Worm (Caenorhabditis elegans) whole organism, L4 larva: ENCODE results near the gene ncx-7.
A peak's percentile ranks its signal among the peaks of the same experiment; 100 is the strongest.

Experiments used
- F26F4.8 ChIP-seq: fragments of 200-800 bp; sonication (Bioruptor generic); conservative IDR thresholded peaks from 2 replicates; pipeline ENCODE4 v1.3.6; 2022; ENCODE audit warnings: missing genetic modification characterization, missing compliant biosample characterization
- F44E2.7 ChIP-seq: fragments of 200-800 bp; sonication (Bioruptor generic); IDR thresholded peaks from 2 replicates; pipeline ENCODE4 v2.1.2; 2022; ENCODE audit warnings: missing genetic modification characterization, missing compliant biosample characterization
- R02D3.7 ChIP-seq: fragments of 150-350 bp; sonication (generic microtip); optimal IDR thresholded peaks from 3 replicates; lab custom pipeline; 2014; ENCODE audit warnings: missing biosample characterization, missing genetic modification characterization
- T26A8.4 ChIP-seq: fragments of 200-800 bp; sonication (Bioruptor generic); IDR thresholded peaks from 2 replicates; pipeline ENCODE4 v1.3.6; 2022; ENCODE audit warnings: missing genetic modification characterization, missing compliant biosample characterization
- Y105C5A.15 ChIP-seq: fragments of 200-800 bp; sonication (Bioruptor generic); IDR thresholded peaks from 2 replicates; pipeline ENCODE4 v1.3.6; 2022; ENCODE audit warnings: missing genetic modification characterization, missing compliant biosample characterization
- Y5F2A.4 ChIP-seq: fragments of 200-800 bp; sonication (Bioruptor generic); optimal IDR thresholded peaks from 2 replicates; lab custom pipeline; 2018; ENCODE audit warnings: mild to moderate bottlenecking, missing genetic modification characterization, missing compliant biosample characterization
- ZK337.2 ChIP-seq: fragments of 200-800 bp; sonication (Bioruptor generic); IDR thresholded peaks from 2 replicates; pipeline ENCODE4 v1.3.6; 2022; ENCODE audit warnings: missing genetic modification reagents, missing genetic modification characterization, missing compliant biosample characterization
- aha-1 ChIP-seq: fragments of 150-350 bp; peaks from one replicate; lab custom pipeline; 2014; ENCODE audit warnings: missing biosample characterization, missing genetic modification characterization
- arid-1 ChIP-seq: fragments of 200-800 bp; sonication (Bioruptor generic); conservative IDR thresholded peaks from 2 replicates; pipeline ENCODE4 v1.3.6; 2022; ENCODE audit warnings: missing genetic modification reagents, missing genetic modification characterization, missing compliant biosample characterization
- ces-1 ChIP-seq: fragments of 150-350 bp; sonication (generic microtip); optimal IDR thresholded peaks from 4 replicates; lab custom pipeline; 2014; ENCODE audit warnings: missing biosample characterization, missing genetic modification reagents, missing genetic modification characterization
- ctbp-1 ChIP-seq: fragments of 200-800 bp; sonication (Bioruptor generic); IDR thresholded peaks from 2 replicates; pipeline ENCODE4 v1.3.6; 2022; ENCODE audit warnings: missing genetic modification reagents, missing genetic modification characterization, missing compliant biosample characterization
- daf-16 ChIP-seq, 3 experiments: sonication (generic microtip); optimal IDR thresholded peaks; 2 replicates each; lab custom pipeline; 2016 to 2017; ENCODE audit warnings: missing genetic modification characterization in 3 of 3, missing genetic modification reagents in 3 of 3, mild to moderate bottlenecking in 2 of 3, missing compliant biosample characterization in 2 of 3, missing biosample characterization in 1 of 3, moderate library complexity in 1 of 3
- daf-19 ChIP-seq: fragments of 200-800 bp; sonication (Bioruptor generic); conservative IDR thresholded peaks from 2 replicates; pipeline ENCODE4 v1.3.6; 2022; ENCODE audit warnings: missing genetic modification characterization, missing compliant biosample characterization
- dmd-8 ChIP-seq: fragments of 200-800 bp; sonication (Bioruptor generic); IDR thresholded peaks from 2 replicates; pipeline ENCODE4 v1.3.6; 2022; ENCODE audit warnings: missing genetic modification characterization, missing compliant biosample characterization
- dve-1 ChIP-seq: sonication (generic microtip); optimal IDR thresholded peaks from 2 replicates; lab custom pipeline; 2017; ENCODE audit warnings: antibody characterized with exemption, mild to moderate bottlenecking, missing genetic modification characterization, missing compliant biosample characterization; ENCODE audit not compliant: insufficient read depth
- egl-27 ChIP-seq: sonication (generic microtip); optimal IDR thresholded peaks from 3 replicates; lab custom pipeline; 2017; ENCODE audit warnings: missing biosample characterization, missing genetic modification reagents, missing genetic modification characterization
- fos-1 ChIP-seq: fragments of 150-350 bp; optimal IDR thresholded peaks from 2 replicates; lab custom pipeline; 2014; ENCODE audit warnings: missing biosample characterization, missing genetic modification characterization
- hlh-11 ChIP-seq: fragments of 200-800 bp; sonication (Bioruptor generic); optimal IDR thresholded peaks from 2 replicates; lab custom pipeline; 2018; ENCODE audit warnings: mild to moderate bottlenecking, missing genetic modification characterization, missing compliant biosample characterization
- hmg-1.1 ChIP-seq: fragments of 200-800 bp; sonication (Bioruptor generic); IDR thresholded peaks from 2 replicates; pipeline ENCODE4 v1.3.6; 2022; ENCODE audit warnings: missing genetic modification reagents, missing genetic modification characterization, missing compliant biosample characterization
- lin-1 ChIP-seq: fragments of 200-800 bp; sonication (Bioruptor generic); IDR thresholded peaks from 2 replicates; pipeline ENCODE4 v1.3.6; 2022; ENCODE audit warnings: missing genetic modification reagents, missing genetic modification characterization, missing compliant biosample characterization
- lin-13 ChIP-seq: fragments of 150-350 bp; optimal IDR thresholded peaks from 2 replicates; lab custom pipeline; 2014; ENCODE audit warnings: missing biosample characterization, missing genetic modification reagents, missing genetic modification characterization
- lin-38 ChIP-seq: fragments of 200-800 bp; sonication (Bioruptor generic); IDR thresholded peaks from 2 replicates; pipeline ENCODE4 v1.3.6; 2022; ENCODE audit warnings: missing genetic modification reagents, missing genetic modification characterization, missing compliant biosample characterization
- lsy-2 ChIP-seq, 2 experiments: fragments of 150-350 bp in 1 of 2; sonication (generic microtip) in 1 of 2; optimal IDR thresholded peaks; 2 replicates each; lab custom pipeline; 2014 to 2017; ENCODE audit warnings: missing biosample characterization in 2 of 2, missing genetic modification characterization in 2 of 2
- madf-9 ChIP-seq: fragments of 200-800 bp; sonication (Bioruptor generic); conservative IDR thresholded peaks from 2 replicates; pipeline ENCODE4 v1.3.6; 2022; ENCODE audit warnings: missing genetic modification reagents, missing genetic modification characterization, missing compliant biosample characterization
- mdl-1 ChIP-seq, 2 experiments: fragments of 150-350 bp in 1 of 2; sonication (generic microtip) in 1 of 2; optimal IDR thresholded peaks; 2 replicates each; lab custom pipeline; 2014 to 2017; ENCODE audit warnings: missing biosample characterization in 2 of 2, missing genetic modification characterization in 2 of 2
- mxl-2 ChIP-seq: fragments of 200-800 bp; sonication (Bioruptor generic); conservative IDR thresholded peaks from 2 replicates; pipeline ENCODE4 v1.3.6; 2022; ENCODE audit warnings: missing genetic modification reagents, missing genetic modification characterization, missing compliant biosample characterization
- mxl-3 ChIP-seq: fragments of 200-800 bp; sonication (Bioruptor generic); optimal IDR thresholded peaks from 2 replicates; lab custom pipeline; 2018; ENCODE audit warnings: mild to moderate bottlenecking, missing genetic modification characterization, missing compliant biosample characterization
- nhr-11 ChIP-seq: fragments of 150-350 bp; optimal IDR thresholded peaks from 2 replicates; lab custom pipeline; 2014; ENCODE audit warnings: missing biosample characterization, missing genetic modification characterization
- nhr-237 ChIP-seq: sonication (generic microtip); optimal IDR thresholded peaks from 2 replicates; lab custom pipeline; 2017; ENCODE audit warnings: missing biosample characterization, missing genetic modification characterization
- nhr-28 ChIP-seq: fragments of 150-350 bp; optimal IDR thresholded peaks from 2 replicates; lab custom pipeline; 2014; ENCODE audit warnings: missing biosample characterization, missing genetic modification characterization
- pqm-1 ChIP-seq: sonication (generic microtip); optimal IDR thresholded peaks from 2 replicates; lab custom pipeline; 2017; ENCODE audit warnings: missing biosample characterization, missing genetic modification characterization
- set-16 ChIP-seq: fragments of 200-800 bp; sonication (Bioruptor generic); IDR thresholded peaks from 2 replicates; pipeline ENCODE4 v1.3.6; 2022; ENCODE audit warnings: missing genetic modification reagents, missing genetic modification characterization, missing compliant biosample characterization
- snpc-1.2 ChIP-seq: fragments of 200-800 bp; sonication (Bioruptor generic); IDR thresholded peaks from 2 replicates; pipeline ENCODE4 v1.3.6; 2022; ENCODE audit warnings: missing genetic modification reagents, missing genetic modification characterization, missing compliant biosample characterization
- snpc-4 ChIP-seq: fragments of 150-350 bp; optimal IDR thresholded peaks from 2 replicates; lab custom pipeline; 2014; ENCODE audit warnings: missing biosample characterization, missing genetic modification characterization
- tag-97 ChIP-seq: fragments of 200-800 bp; sonication (Bioruptor generic); IDR thresholded peaks from 2 replicates; pipeline ENCODE4 v1.3.6; 2022; ENCODE audit warnings: missing genetic modification characterization, missing compliant biosample characterization
- unc-39 ChIP-seq: sonication (generic microtip); optimal IDR thresholded peaks from 2 replicates; lab custom pipeline; 2017; ENCODE audit warnings: missing biosample characterization, missing genetic modification characterization
- unc-62 ChIP-seq, 3 experiments: fragments of 150-350 bp in 1 of 3; sonication (generic microtip); optimal IDR thresholded peaks in 2 of 3; peaks in 1 of 3; 1 replicate in 1 of 3; 2 replicates in 2 of 3; lab custom pipeline; 2014 to 2017; ENCODE audit warnings: missing biosample characterization in 3 of 3, missing genetic modification characterization in 3 of 3, missing genetic modification reagents in 3 of 3, missing genotype in 1 of 3
- zip-2 ChIP-seq: fragments of 150-350 bp; optimal IDR thresholded peaks from 2 replicates; lab custom pipeline; 2014; ENCODE audit warnings: missing biosample characterization, missing genetic modification characterization
- ztf-11 ChIP-seq: fragments of 150-350 bp; optimal IDR thresholded peaks from 2 replicates; lab custom pipeline; 2014; ENCODE audit warnings: missing biosample characterization, missing genetic modification characterization
- ztf-7 ChIP-seq: fragments of 150-350 bp; optimal IDR thresholded peaks from 2 replicates; lab custom pipeline; 2014; ENCODE audit warnings: missing biosample characterization, missing genetic modification characterization

ncx-7 gene

DNA sequence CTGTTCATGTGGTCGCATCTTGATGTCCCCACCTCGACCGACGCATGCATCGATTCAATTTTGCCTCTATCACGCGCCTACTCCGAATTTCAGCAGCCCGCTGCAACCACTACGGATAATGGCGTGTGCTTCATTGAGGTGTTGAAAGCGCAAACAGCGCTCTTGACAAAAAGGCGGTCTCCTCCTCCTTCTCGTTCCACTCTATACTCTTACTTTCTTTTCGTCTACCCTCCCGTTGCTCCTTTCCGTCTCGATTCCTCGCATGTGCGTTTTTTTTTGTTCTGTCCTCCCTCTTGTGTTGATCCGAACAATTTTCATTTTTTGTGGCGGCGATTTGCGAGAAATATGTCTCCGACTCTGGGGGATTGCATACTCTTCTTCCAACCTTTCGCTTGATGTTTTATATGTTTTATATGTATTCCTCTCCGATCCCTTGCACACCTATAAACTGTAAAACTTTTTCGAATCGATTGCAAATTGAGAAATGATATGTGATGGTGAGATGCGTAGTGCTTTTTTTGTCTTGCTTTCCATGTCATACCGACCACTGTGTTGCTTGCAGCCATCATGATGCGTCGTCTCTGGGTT is 17.3 kb downstream of the ncx-7 start (continued):
- TF ChIP-seq daf-16 (GFP tag; optimal IDR thresholded peaks at IDR 0.05; lab: Kevin White, UChicago) (no peak), daf-16 (tag; optimal IDR thresholded peaks at IDR 0.05; lab: Kevin White, UChicago) (peak; percentile 20), unc-62 (GFP tag; optimal IDR thresholded peaks at IDR 0.05 in 1 of 2; lab: Kevin White, UChicago) (peak in 1 of 2 experiments; percentile 38), unc-62 (tag; optimal IDR thresholded peaks at IDR 0.05; lab: Kevin White, UChicago) (no peak), aha-1 (tag; lab: Kevin White, UChicago) (peak; percentile 72), nhr-237 (no peak)

DNA sequence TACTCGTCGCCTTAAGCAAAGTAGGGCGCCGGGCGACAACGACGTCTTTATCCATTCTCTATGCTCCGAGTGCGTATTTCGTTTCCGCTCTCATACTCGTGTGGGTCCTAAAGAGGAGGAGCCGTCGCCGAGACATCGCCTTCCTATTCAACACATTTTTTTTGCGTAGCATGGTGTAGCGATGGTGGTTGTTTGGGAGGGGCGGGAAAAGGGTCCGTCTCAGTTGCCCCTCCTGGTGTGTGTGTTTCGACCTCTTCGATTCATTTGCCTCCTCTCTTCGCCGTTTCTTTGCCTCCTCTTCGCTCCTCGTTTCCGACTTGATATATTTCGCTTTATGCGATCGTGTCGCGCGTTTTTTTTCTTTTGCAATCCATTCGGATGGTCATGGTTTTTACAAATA is 18.3 kb downstream of the ncx-7 start:
- TF ChIP-seq zip-2 (tag; lab: Kevin White, UChicago) (no peak), hmg-1.1 (GFP tag; lab: Robert Waterston, UW) (peak; percentile 58), unc-62 (GFP tag; optimal IDR thresholded peaks at IDR 0.05 in 1 of 2; lab: Kevin White, UChicago) (peak in 1 of 2 experiments; percentile 89), unc-62 (tag; optimal IDR thresholded peaks at IDR 0.05; lab: Kevin White, UChicago) (no peak), Y105C5A.15 (GFP tag; lab: Robert Waterston, UW) (no peak), ctbp-1 (no peak), F26F4.8 (GFP tag; lab: Robert Waterston, UW) (no peak), set-16 (GFP tag; lab: Robert Waterston, UW) (peak; percentile 35; the same call in 1 of the 2 replicates), aha-1 (tag; lab: Kevin White, UChicago) (peak; percentile 64), arid-1 (0 out of 2 replicates have a peak, but pooled peaks have one; percentile 30), lin-13 (GFP tag; lab: Kevin White, UChicago) (no peak)

DNA sequence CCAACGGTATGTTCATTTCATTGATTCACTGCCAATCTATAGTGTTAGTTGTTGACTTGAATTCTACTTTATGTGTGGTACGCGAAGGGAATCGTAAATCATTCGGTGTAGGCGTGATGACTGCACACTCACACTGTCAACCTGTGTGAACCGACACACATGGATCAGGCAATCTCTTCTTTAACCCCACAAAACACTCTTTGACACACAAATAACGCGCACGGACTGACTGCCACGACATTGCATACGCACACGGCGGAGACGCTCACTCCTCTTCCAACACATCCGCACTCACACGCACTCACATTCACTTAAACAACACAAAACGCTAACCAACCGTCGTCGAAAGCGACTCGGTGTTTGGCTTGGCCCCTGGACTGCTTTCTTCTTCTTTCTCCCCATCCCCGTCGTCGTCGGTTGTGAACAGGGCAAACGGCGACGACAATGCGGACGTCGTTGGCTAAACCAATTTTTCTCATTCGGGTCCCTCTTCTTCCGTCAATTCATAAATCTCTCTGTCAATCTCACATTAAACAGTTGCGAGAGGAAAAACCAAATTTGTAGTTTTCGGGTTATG is 19.9 kb downstream of the ncx-7 start:
- TF ChIP-seq aha-1 (tag; lab: Kevin White, UChicago) (peak; percentile 97), mxl-3 (GFP tag; lab: Kevin White, UChicago) (peak; percentile 27), egl-27 (tag; lab: Kevin White, UChicago) (no peak), lsy-2 (tag; optimal IDR thresholded peaks at IDR 0.05; lab: Kevin White, UChicago) (no peak), madf-9 (no peak), nhr-28 (tag; lab: Kevin White, UChicago) (peak; percentile 65), hlh-11 (tag; lab: Kevin White, UChicago) (peak; percentile 8)

DNA sequence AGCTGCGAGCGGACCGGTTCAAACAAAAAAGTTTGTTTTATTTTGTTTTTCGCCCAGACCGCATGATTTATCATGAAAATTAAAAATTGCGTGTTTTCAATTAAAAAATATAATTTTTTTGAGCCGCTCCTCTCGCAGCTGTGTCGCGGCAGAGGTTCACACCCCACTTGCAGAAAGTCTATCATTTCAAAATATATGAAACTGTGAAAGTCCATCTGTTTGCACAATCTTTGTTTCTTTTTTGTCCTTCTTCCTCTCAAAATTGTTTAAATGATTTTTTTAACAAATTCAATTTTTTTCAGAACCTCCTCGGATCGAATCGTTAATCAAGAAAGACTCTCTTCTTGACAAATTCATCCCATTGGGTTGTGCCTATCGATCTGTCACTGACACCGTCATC is 20.5 kb downstream of the ncx-7 start, which contains the start of gene tlk-1:
Gene tlk-1 (plus strand): TSS at position 301 of the 400 bp plus-strand sequence.
- TF ChIP-seq ztf-7 = no peak
- TF ChIP-seq set-16 (GFP tag; lab: Robert Waterston, UW) = 0 out of 2 replicates have a peak, but pooled peaks have one; percentile 5
- no peak for TF ChIP-seq dve-1 (tag; lab: Kevin White, UChicago)

DNA sequence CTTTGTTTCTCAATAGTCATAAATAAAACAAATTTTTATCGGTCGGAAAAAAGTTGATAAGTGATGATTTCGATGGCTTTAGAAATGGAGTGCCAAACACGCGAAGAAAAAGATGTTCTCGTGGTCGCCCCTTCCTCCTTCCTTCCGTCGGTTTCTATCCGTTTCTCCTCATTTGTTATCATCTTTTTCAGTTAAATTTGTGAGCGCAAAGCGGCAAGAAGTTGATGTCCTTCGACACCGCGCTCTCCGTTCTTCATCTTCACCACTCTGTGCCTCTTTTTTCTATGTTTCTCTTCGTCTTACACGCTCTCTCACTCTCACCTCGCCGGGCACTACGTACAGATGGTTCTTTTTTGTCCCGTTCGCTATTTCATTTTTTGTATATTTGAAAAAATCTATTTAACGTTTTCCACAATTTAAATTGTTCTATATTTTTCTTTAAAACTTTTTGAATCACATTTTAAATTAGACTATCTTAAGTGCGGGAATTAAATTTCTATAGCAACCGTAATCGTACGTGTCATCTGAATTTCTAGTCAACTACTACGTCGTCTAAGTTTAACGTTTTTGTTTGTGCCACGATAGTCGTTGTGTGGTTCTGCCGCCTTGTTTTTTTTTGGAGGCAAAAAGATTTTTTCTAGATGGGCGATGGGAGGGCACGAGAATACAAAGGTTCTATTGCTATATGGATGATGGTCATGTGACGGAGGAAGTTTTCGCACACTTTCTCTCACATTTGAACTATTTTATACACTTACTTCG is 21.3 kb downstream of the ncx-7 start:
- peak; percentile 40 for TF ChIP-seq dve-1 (tag; lab: Kevin White, UChicago)
- no peak for TF ChIP-seq fos-1 (tag; lab: Kevin White, UChicago)
- TF ChIP-seq nhr-11 (tag; lab: Kevin White, UChicago) = peak; percentile 5
- TF ChIP-seq snpc-4 (tag; lab: Kevin White, UChicago) = no peak
- no peak for TF ChIP-seq unc-39 (tag; lab: Kevin White, UChicago)
- no peak for TF ChIP-seq R02D3.7 (tag; lab: Kevin White, UChicago)
- TF ChIP-seq Y5F2A.4 (GFP tag; lab: Kevin White, UChicago) = no peak
- TF ChIP-seq ZK337.2 (GFP tag; lab: Robert Waterston, UW) = no peak
- TF ChIP-seq dmd-8 = no peak
- TF ChIP-seq hmg-1.1 (GFP tag; lab: Robert Waterston, UW) = peak; percentile 57
- no peak for TF ChIP-seq ces-1 (GFP tag; lab: Kevin White, UChicago)
- no peak for TF ChIP-seq lin-13 (GFP tag; lab: Kevin White, UChicago)
- no peak for TF ChIP-seq tag-97 (GFP tag; lab: Robert Waterston, UW)
- no peak for TF ChIP-seq pqm-1 (tag; lab: Kevin White, UChicago)
- TF ChIP-seq daf-19 (GFP tag; lab: Robert Waterston, UW) = no peak
- no peak for TF ChIP-seq ztf-11 (tag; lab: Kevin White, UChicago)
- TF ChIP-seq lin-38 = no peak
- TF ChIP-seq snpc-1.2 (GFP tag; lab: Robert Waterston, UW) = no peak
- TF ChIP-seq mdl-1 (tag; optimal IDR thresholded peaks at IDR 0.05; lab: Kevin White, UChicago) = peak; percentile 17 to 78
- TF ChIP-seq mxl-2 (GFP tag; lab: Robert Waterston, UW) = no peak
- no peak for TF ChIP-seq T26A8.4 (GFP tag; lab: Robert Waterston, UW)
- TF ChIP-seq lin-1 (GFP tag; lab: Robert Waterston, UW) = no peak
- TF ChIP-seq F44E2.7 (GFP tag; lab: Robert Waterston, UW) = no peak
